Fruit fly (Drosophila melanogaster): ENCODE measurements around the gene tal-2A.

- TF ChIP-seq CG4318 (GFP tag; optimal IDR thresholded peaks at IDR 0.05) (no peak), lz (GFP tag; optimal IDR thresholded peaks at IDR 0.05) (no peak), Eip75B (GFP tag; optimal IDR thresholded peaks at IDR 0.05) (no peak), CG6792 (GFP tag; optimal IDR thresholded peaks at IDR 0.05) (no peak)
Measured at dm6 chr3R:13803185-13803887, 9.6 kb upstream of the tal-2A start.
